Worm (Caenorhabditis elegans) whole organism, L2 larva: ENCODE data around the gene str-264.

Experiments used
- aly-2 ChIP-seq: fragments of 150-350 bp; optimal IDR thresholded peaks from 2 replicates; lab custom pipeline; 2014; ENCODE audit warnings: missing biosample characterization, missing genetic modification characterization
- ama-1 ChIP-seq: fragments of 150-350 bp; optimal IDR thresholded peaks from 2 replicates; lab custom pipeline; 2018; ENCODE audit warnings: inconsistent platforms
- ceh-16 ChIP-seq: fragments of 150-350 bp; optimal IDR thresholded peaks from 2 replicates; lab custom pipeline; 2014; ENCODE audit warnings: missing biosample characterization, missing genetic modification characterization
- egl-27 ChIP-seq: sonication (generic microtip); optimal IDR thresholded peaks from 3 replicates; lab custom pipeline; 2017; ENCODE audit warnings: missing biosample characterization, missing genetic modification reagents, missing genetic modification characterization
- fos-1 ChIP-seq: fragments of 150-350 bp; optimal IDR thresholded peaks from 2 replicates; lab custom pipeline; 2014; ENCODE audit warnings: missing biosample characterization, missing genetic modification characterization
- mab-5 ChIP-seq: fragments of 150-350 bp; optimal IDR thresholded peaks from 2 replicates; lab custom pipeline; 2014; ENCODE audit warnings: missing biosample characterization, missing genetic modification characterization
- nhr-77 ChIP-seq: fragments of 150-350 bp; optimal IDR thresholded peaks from 2 replicates; lab custom pipeline; 2014; ENCODE audit warnings: missing biosample characterization, missing genetic modification characterization
- peb-1 ChIP-seq: fragments of 150-350 bp; optimal IDR thresholded peaks from 2 replicates; lab custom pipeline; 2014; ENCODE audit warnings: missing biosample characterization, missing genetic modification characterization
- snpc-4 ChIP-seq: fragments of 150-350 bp; optimal IDR thresholded peaks from 2 replicates; lab custom pipeline; 2014; ENCODE audit warnings: missing biosample characterization, missing genetic modification characterization
- unc-62 ChIP-seq: fragments of 150-350 bp; optimal IDR thresholded peaks from 2 replicates; lab custom pipeline; 2014; ENCODE audit warnings: missing biosample characterization, missing genetic modification reagents, missing genetic modification characterization
- ztf-11 ChIP-seq: sonication (generic microtip); optimal IDR thresholded peaks from 2 replicates; lab custom pipeline; 2017; ENCODE audit warnings: missing biosample characterization, missing genetic modification characterization

DNA sequence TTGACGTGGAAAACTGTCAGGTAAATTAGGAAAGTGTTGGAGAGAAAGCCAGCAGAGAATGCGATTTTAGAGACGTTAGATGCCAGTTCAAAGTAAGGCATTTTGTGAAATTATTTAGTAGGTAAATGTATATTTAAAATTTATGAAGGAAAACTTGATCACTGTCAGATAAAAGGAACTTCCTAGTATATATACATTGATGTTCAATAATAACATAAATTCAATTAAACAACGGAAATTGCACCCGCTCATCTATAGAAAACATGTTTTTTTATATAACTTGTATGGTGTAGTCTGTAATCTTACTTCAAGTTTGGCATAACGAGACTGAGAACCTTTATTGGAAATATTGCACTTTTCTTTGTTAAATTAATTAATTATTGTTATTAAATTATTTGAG lies 33.3 kb downstream of the str-264 start, which contains the start of gene str-71:
- TF ChIP-seq fos-1 (tag; lab: Kevin White, UChicago) (no peak), ztf-11 (tag; lab: Kevin White, UChicago) (no peak), snpc-4 (tag; lab: Kevin White, UChicago) (no peak), aly-2 (no peak), egl-27 (no peak), ama-1 (lab: Kevin White, UChicago) (no peak), mab-5 (tag; lab: Kevin White, UChicago) (no peak), nhr-77 (no peak), unc-62 (GFP tag; lab: Kevin White, UChicago) (no peak), peb-1 (tag; lab: Kevin White, UChicago) (no peak), ceh-16 (tag; lab: Kevin White, UChicago) (no peak)
